Fruit fly (Drosophila melanogaster) whole organism, embryonic: Measurements from ENCODE around the gene CG32599.

Source experiments
- CG10321 ChIP-seq: fragments of 200-800 bp; sonication (Bioruptor generic); IDR thresholded peaks from 2 replicates; pipeline ENCODE4 v1.3.6; 2022; ENCODE audit warnings: missing biosample characterization, missing genetic modification characterization
- CG11247 ChIP-seq: fragments of 200-800 bp; sonication (Bioruptor generic); IDR thresholded peaks from 2 replicates; pipeline ENCODE4 v1.3.6; 2022; ENCODE audit warnings: missing biosample characterization, missing genetic modification characterization
- CG11560 ChIP-seq: fragments of 200-800 bp; sonication (Bioruptor generic); IDR thresholded peaks from 3 replicates; pipeline ENCODE4 v1.3.6; 2022; ENCODE audit warnings: missing biosample characterization, missing genetic modification characterization
- CG12659 ChIP-seq: fragments of 200-800 bp; sonication (Bioruptor generic); optimal IDR thresholded peaks from 3 replicates; lab custom pipeline; 2017; ENCODE audit warnings: mild to moderate bottlenecking, missing biosample characterization, missing genetic modification reagents, missing genetic modification characterization
- CG13624 ChIP-seq: fragments of 200-800 bp; sonication (Bioruptor generic); optimal IDR thresholded peaks from 2 replicates; lab custom pipeline; 2016; ENCODE audit warnings: missing biosample characterization, missing genetic modification characterization
- CG14014 ChIP-seq: fragments of 200-800 bp; sonication (Bioruptor generic); IDR thresholded peaks from 2 replicates; pipeline ENCODE4 v1.3.6; 2022; ENCODE audit warnings: missing biosample characterization, missing genetic modification characterization
- CG14710 ChIP-seq: fragments of 200-800 bp; sonication (Bioruptor generic); optimal IDR thresholded peaks from 3 replicates; lab custom pipeline; 2019; ENCODE audit warnings: missing biosample characterization, mild to moderate bottlenecking, missing genetic modification characterization, moderate library complexity
- CG15269 ChIP-seq: fragments of 200-800 bp; sonication (Bioruptor generic); optimal IDR thresholded peaks from 2 replicates; lab custom pipeline; 2018; ENCODE audit warnings: missing biosample characterization, mild to moderate bottlenecking, missing genetic modification characterization, moderate library complexity
- CG1529 ChIP-seq: fragments of 200-800 bp; sonication (Bioruptor generic); optimal IDR thresholded peaks from 3 replicates; lab custom pipeline; 2018; ENCODE audit warnings: missing biosample characterization, missing genetic modification characterization
- CG15601 ChIP-seq: fragments of 200-800 bp; sonication (Bioruptor generic); optimal IDR thresholded peaks from 3 replicates; lab custom pipeline; 2019; ENCODE audit warnings: missing biosample characterization, mild to moderate bottlenecking, missing genetic modification characterization, moderate library complexity
- CG17361 ChIP-seq: fragments of 200-800 bp; sonication (Bioruptor generic); IDR thresholded peaks from 3 replicates; pipeline ENCODE4 v1.3.6; 2022; ENCODE audit warnings: missing biosample characterization, missing genetic modification characterization
- CG17568 ChIP-seq: fragments of 200-800 bp; sonication (Bioruptor generic); optimal IDR thresholded peaks from 2 replicates; lab custom pipeline; 2018; ENCODE audit warnings: missing biosample characterization, mild to moderate bottlenecking, missing genetic modification characterization, moderate library complexity
- CG17912 ChIP-seq: fragments of 200-800 bp; sonication (Bioruptor generic); optimal IDR thresholded peaks from 2 replicates; lab custom pipeline; 2018; ENCODE audit warnings: missing biosample characterization, mild to moderate bottlenecking, missing genetic modification characterization
- CG2116 ChIP-seq: fragments of 200-800 bp; sonication (Bioruptor generic); optimal IDR thresholded peaks from 3 replicates; lab custom pipeline; 2018; ENCODE audit warnings: missing biosample characterization, mild to moderate bottlenecking, missing genetic modification characterization
- CG32532 ChIP-seq: fragments of 200-800 bp; sonication (Bioruptor generic); IDR thresholded peaks from 2 replicates; pipeline ENCODE4 v1.3.6; 2022; ENCODE audit warnings: missing biosample characterization, missing genetic modification characterization
- CG3281 ChIP-seq: fragments of 200-800 bp; sonication (Bioruptor generic); optimal IDR thresholded peaks from 3 replicates; lab custom pipeline; 2017; ENCODE audit warnings: missing biosample characterization, mild to moderate bottlenecking, missing genetic modification characterization
- CG4360 ChIP-seq: fragments of 200-800 bp; sonication (Bioruptor generic); IDR thresholded peaks from 2 replicates; pipeline ENCODE4 v1.3.6; 2022; ENCODE audit warnings: missing biosample characterization, missing genetic modification characterization
- CG4404 ChIP-seq: fragments of 200-800 bp; sonication (Bioruptor generic); IDR thresholded peaks from 2 replicates; pipeline ENCODE4 v1.3.6; 2022; ENCODE audit warnings: missing biosample characterization, missing genetic modification characterization
- CG5953 ChIP-seq: fragments of 200-800 bp; sonication (Bioruptor generic); IDR thresholded peaks from 2 replicates; pipeline ENCODE4 v1.3.6; 2022; ENCODE audit warnings: missing biosample characterization, missing genetic modification characterization
- CG7963 ChIP-seq: fragments of 200-800 bp; sonication (Bioruptor generic); IDR thresholded peaks from 3 replicates; pipeline ENCODE4 v1.3.6; 2022; ENCODE audit warnings: missing biosample characterization, missing genetic modification characterization; ENCODE audit not compliant: partially characterized antibody
- CHES-1-like ChIP-seq: fragments of 200-800 bp; sonication (Bioruptor generic); optimal IDR thresholded peaks from 2 replicates; lab custom pipeline; 2016; ENCODE audit warnings: missing biosample characterization, missing genetic modification characterization
- Dip2 ChIP-seq: fragments of 200-800 bp; sonication (Bioruptor generic); IDR thresholded peaks from 2 replicates; pipeline ENCODE4 v1.3.6; 2022; ENCODE audit warnings: missing biosample characterization, missing genetic modification characterization
- E2f2 ChIP-seq: fragments of 200-800 bp; sonication (Bioruptor generic); IDR thresholded peaks from 2 replicates; pipeline ENCODE4 v1.3.6; 2022; ENCODE audit warnings: missing biosample characterization, missing genetic modification characterization
- Elba2 ChIP-seq: fragments of 200-800 bp; sonication (Bioruptor generic); optimal IDR thresholded peaks from 3 replicates; lab custom pipeline; 2016; ENCODE audit warnings: missing biosample characterization, missing genetic modification characterization
- Fer2 ChIP-seq: fragments of 200-800 bp; sonication (Bioruptor generic); optimal IDR thresholded peaks from 2 replicates; lab custom pipeline; 2018; ENCODE audit warnings: missing biosample characterization, mild to moderate bottlenecking, missing genetic modification characterization, moderate library complexity
- HHEX ChIP-seq: fragments of 200-800 bp; sonication (Bioruptor generic); optimal IDR thresholded peaks from 3 replicates; lab custom pipeline; 2017; ENCODE audit warnings: missing biosample characterization, mild to moderate bottlenecking, missing genetic modification characterization, missing genetic modification reagents
- HLH54F ChIP-seq: fragments of 200-800 bp; sonication (Bioruptor generic); optimal IDR thresholded peaks from 3 replicates; lab custom pipeline; 2016; ENCODE audit warnings: missing biosample characterization, missing genetic modification characterization
- Hsf ChIP-seq: fragments of 200-800 bp; sonication (Bioruptor generic); optimal IDR thresholded peaks from 3 replicates; lab custom pipeline; 2016; ENCODE audit warnings: missing biosample characterization, missing genetic modification characterization
- Max ChIP-seq: fragments of 200-800 bp; sonication (Bioruptor generic); optimal IDR thresholded peaks from 2 replicates; lab custom pipeline; 2016; ENCODE audit warnings: missing biosample characterization, mild to moderate bottlenecking, missing genetic modification characterization
- PHDP ChIP-seq: fragments of 200-800 bp; sonication (Bioruptor generic); optimal IDR thresholded peaks from 3 replicates; lab custom pipeline; 2018; ENCODE audit warnings: missing biosample characterization, mild to moderate bottlenecking, missing genetic modification characterization, moderate library complexity
- Ptx1 ChIP-seq: fragments of 200-800 bp; sonication (Bioruptor generic); IDR thresholded peaks from 2 replicates; pipeline ENCODE4 v1.3.6; 2022; ENCODE audit warnings: missing biosample characterization, missing genetic modification characterization
- Spps ChIP-seq: fragments of 200-800 bp; sonication (Bioruptor generic); optimal IDR thresholded peaks from 2 replicates; lab custom pipeline; 2018; ENCODE audit warnings: missing biosample characterization, mild to moderate bottlenecking, missing genetic modification characterization
- TFAM ChIP-seq: fragments of 200-800 bp; sonication (Bioruptor generic); optimal IDR thresholded peaks from 2 replicates; lab custom pipeline; 2017; ENCODE audit warnings: missing biosample characterization, missing genetic modification characterization, inconsistent platforms
- ato ChIP-seq: fragments of 200-800 bp; sonication (Bioruptor generic); IDR thresholded peaks from 2 replicates; pipeline ENCODE4 v1.3.6; 2022; ENCODE audit warnings: missing biosample characterization, missing genetic modification characterization; ENCODE audit not compliant: partially characterized antibody
- cad ChIP-seq: fragments of >200 bp; optimal IDR thresholded peaks from 2 replicates; lab custom pipeline; 2017; ENCODE audit warnings: missing biosample characterization, missing genetic modification characterization
- danr ChIP-seq: fragments of 200-800 bp; sonication (Bioruptor generic); IDR thresholded peaks from 2 replicates; pipeline ENCODE4 v1.3.6; 2022; ENCODE audit warnings: missing biosample characterization, missing genetic modification characterization
- dmrt11E ChIP-seq: fragments of 200-800 bp; sonication (Bioruptor generic); optimal IDR thresholded peaks from 3 replicates; lab custom pipeline; 2018; ENCODE audit warnings: missing biosample characterization, mild to moderate bottlenecking, missing genetic modification characterization, moderate library complexity
- esg ChIP-seq: fragments of 200-800 bp; sonication (Bioruptor generic); conservative IDR thresholded peaks from 2 replicates; pipeline ENCODE4 v1.3.6; 2022; ENCODE audit warnings: missing biosample characterization, missing genetic modification characterization
- ham ChIP-seq: fragments of 200-800 bp; sonication (Bioruptor generic); IDR thresholded peaks from 2 replicates; pipeline ENCODE4 v1.3.6; 2022; ENCODE audit warnings: missing biosample characterization, missing genetic modification characterization
- kah ChIP-seq: fragments of 200-800 bp; sonication (Bioruptor generic); optimal IDR thresholded peaks from 2 replicates; lab custom pipeline; 2018; ENCODE audit warnings: missing biosample characterization, mild to moderate bottlenecking, missing genetic modification characterization
- nerfin-1 ChIP-seq: fragments of 200-800 bp; sonication (Bioruptor generic); optimal IDR thresholded peaks from 3 replicates; lab custom pipeline; 2019; ENCODE audit warnings: missing biosample characterization, mild to moderate bottlenecking, missing genetic modification characterization, moderate library complexity
- p53 ChIP-seq: fragments of 200-800 bp; sonication (Bioruptor generic); optimal IDR thresholded peaks from 2 replicates; lab custom pipeline; 2016; ENCODE audit warnings: missing biosample characterization, missing genetic modification characterization
- sc ChIP-seq, 3 experiments: fragments of >200 bp in 2 of 3; fragments of 200-800 bp in 1 of 3; sonication (Bioruptor generic) in 1 of 3; optimal IDR thresholded peaks; 2 replicates in 2 of 3; 3 replicates in 1 of 3; lab custom pipeline; 2017; ENCODE audit warnings: mild to moderate bottlenecking in 1 of 3, missing biosample characterization in 1 of 3, missing genetic modification characterization in 1 of 3, missing genetic modification reagents in 1 of 3
- schlank ChIP-seq: fragments of 200-800 bp; sonication (Bioruptor generic); optimal IDR thresholded peaks from 2 replicates; lab custom pipeline; 2018; ENCODE audit warnings: missing biosample characterization, mild to moderate bottlenecking, missing genetic modification characterization
- slbo ChIP-seq: fragments of 200-800 bp; sonication (Bioruptor generic); IDR thresholded peaks from 2 replicates; pipeline ENCODE4 v1.3.6; 2022; ENCODE audit warnings: missing biosample characterization, missing genetic modification characterization
- tio ChIP-seq: fragments of 200-800 bp; sonication (Bioruptor generic); optimal IDR thresholded peaks from 2 replicates; lab custom pipeline; 2017; ENCODE audit warnings: missing biosample characterization, missing genetic modification characterization, inconsistent platforms
- twi ChIP-seq: fragments of 200-800 bp; optimal IDR thresholded peaks from 2 replicates; lab custom pipeline; 2019; ENCODE audit warnings: missing biosample characterization, mild to moderate bottlenecking, missing genetic modification characterization, moderate library complexity
- unc-4 ChIP-seq: fragments of 200-800 bp; sonication (Bioruptor generic); IDR thresholded peaks from 2 replicates; pipeline ENCODE4 v1.3.6; 2022; ENCODE audit warnings: missing biosample characterization, missing genetic modification characterization; ENCODE audit not compliant: partially characterized antibody
- vfl ChIP-seq: fragments of 200-800 bp; sonication (Bioruptor generic); optimal IDR thresholded peaks from 2 replicates; lab custom pipeline; 2016; ENCODE audit warnings: missing biosample characterization, missing genetic modification characterization

The CG32599 gene

DNA sequence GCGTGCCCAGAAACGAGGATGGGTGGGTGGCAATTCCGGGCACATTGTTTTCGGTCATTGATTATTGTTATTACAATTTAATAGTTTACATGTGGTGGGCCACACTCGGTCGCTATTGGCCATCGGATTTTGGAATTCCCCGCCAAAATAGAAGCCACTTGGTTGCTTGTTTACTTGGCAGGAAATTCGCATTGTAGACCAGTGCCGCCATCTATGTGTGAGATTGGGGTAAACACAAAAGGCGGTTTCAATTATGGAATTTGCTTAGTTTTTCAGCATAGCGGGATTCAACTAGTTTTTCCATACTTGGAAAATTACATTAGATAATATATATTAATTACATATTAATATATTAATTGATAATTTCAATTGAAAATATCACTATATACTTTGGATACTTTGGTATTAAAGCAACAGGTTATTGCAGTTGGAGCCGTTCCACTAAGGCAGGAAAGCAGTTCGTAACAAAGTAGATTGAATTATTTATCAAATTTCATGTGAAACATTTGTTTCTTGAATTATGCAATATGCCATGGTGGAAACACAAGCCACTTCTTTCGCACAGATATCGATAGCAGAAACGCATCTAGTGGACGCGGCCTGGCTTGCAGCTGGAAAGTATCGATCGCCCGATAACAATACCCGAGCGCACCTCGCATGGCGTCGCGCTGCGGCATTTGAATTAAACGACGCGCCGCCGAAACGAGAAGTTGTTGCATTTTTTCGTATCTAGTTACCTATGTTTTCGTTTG, 3.7 kb downstream of the CG32599 start, which contains the start of gene mud (continued):
- TF ChIP-seq CG11247 (GFP tag; lab: Robert Waterston, UW) = no peak
- TF ChIP-seq Ptx1 = peak; percentile 36; the same call in 1 of the 2 replicates
- peak; percentile 45 for TF ChIP-seq slbo
- no peak for TF ChIP-seq Hsf (GFP tag; lab: Kevin White, UChicago)
- TF ChIP-seq CG32532 (GFP tag; lab: Robert Waterston, UW) = peak; percentile 48
- TF ChIP-seq E2f2 (GFP tag; lab: Robert Waterston, UW) = peak; percentile 87
- peak; percentile 43 for TF ChIP-seq dmrt11E (tag; lab: Kevin White, UChicago)
- peak; percentile 12 for TF ChIP-seq CG15601 (tag; lab: Kevin White, UChicago)
- no peak for TF ChIP-seq schlank (tag; lab: Kevin White, UChicago)
- no peak for TF ChIP-seq Max (GFP tag; lab: Kevin White, UChicago)
- TF ChIP-seq CG14710 (tag; lab: Kevin White, UChicago) = peak; percentile 71
- no peak for TF ChIP-seq vfl (GFP tag; lab: Kevin White, UChicago)
- no peak for TF ChIP-seq sc (optimal IDR thresholded peaks at IDR 0.05; lab: Kevin White, UChicago)
- TF ChIP-seq sc (GFP tag; optimal IDR thresholded peaks at IDR 0.05; lab: Kevin White, UChicago) = peak; percentile 5
- TF ChIP-seq danr (GFP tag; lab: Robert Waterston, UW) = no peak
- TF ChIP-seq CG1529 = no peak
- no peak for TF ChIP-seq twi (tag; lab: Kevin White, UChicago)
- no peak for TF ChIP-seq nerfin-1 (tag; lab: Kevin White, UChicago)
- no peak for TF ChIP-seq Spps
- no peak for TF ChIP-seq CG4360 (GFP tag; lab: Robert Waterston, UW)
- no peak for TF ChIP-seq CG17568
- TF ChIP-seq CG10321 (GFP tag; lab: Robert Waterston, UW) = no peak
- TF ChIP-seq TFAM (GFP tag; lab: Kevin White, UChicago) = no peak
- no peak for TF ChIP-seq HHEX
- no peak for TF ChIP-seq Fer2
- TF ChIP-seq CG4404 = peak; percentile 31; the same call in 1 of the 2 replicates
- peak; percentile 8 for TF ChIP-seq HLH54F (GFP tag; lab: Kevin White, UChicago)
- peak; percentile 21 for TF ChIP-seq tio (GFP tag; lab: Kevin White, UChicago)
- peak; percentile 56; the same call in 2 of the 3 replicates for TF ChIP-seq CG7963 (GFP tag; lab: Robert Waterston, UW)
- no peak for TF ChIP-seq CG11560 (tag; lab: Robert Waterston, UW)
- no peak for TF ChIP-seq CG13624 (GFP tag; lab: Kevin White, UChicago)
- TF ChIP-seq CG14014 (GFP tag; lab: Robert Waterston, UW) = no peak
- TF ChIP-seq CG17361 (GFP tag; lab: Robert Waterston, UW) = no peak; the same call in 2 of the 3 replicates
- no peak for TF ChIP-seq Elba2 (GFP tag; lab: Kevin White, UChicago)
- peak; percentile 86 for TF ChIP-seq Dip2 (GFP tag; lab: Robert Waterston, UW)
- TF ChIP-seq CG5953 (GFP tag; lab: Robert Waterston, UW) = no peak
- peak; percentile 65 for TF ChIP-seq CG2116 (GFP tag; lab: Kevin White, UChicago)
- peak; percentile 30; the same call in 1 of the 2 replicates for TF ChIP-seq esg
- TF ChIP-seq kah = no peak
- TF ChIP-seq p53 (GFP tag; lab: Kevin White, UChicago) = no peak
- no peak for TF ChIP-seq CHES-1-like
- TF ChIP-seq CG3281 (GFP tag; lab: Kevin White, UChicago) = no peak
- no peak for TF ChIP-seq cad (GFP tag; lab: Kevin White, UChicago)
- no peak for TF ChIP-seq CG15269 (tag; lab: Kevin White, UChicago)
- peak; percentile 54 for TF ChIP-seq unc-4
- no peak for TF ChIP-seq CG17912 (GFP tag; lab: Kevin White, UChicago)
- no peak for TF ChIP-seq PHDP (tag; lab: Kevin White, UChicago)
- TF ChIP-seq ham (GFP tag; lab: Robert Waterston, UW) = no peak
- TF ChIP-seq ato (GFP tag; lab: Robert Waterston, UW) = peak; percentile 74
- TF ChIP-seq CG12659 = peak; percentile 25
